Worm (Caenorhabditis elegans) whole organism, mixed stage, embryonic: ENCODE data around the gene aakg-3.
A peak's percentile ranks its signal among the peaks of the same experiment; 100 is the strongest.

Experiments used
- M03D4.4 ChIP-seq: sonication (generic microtip); optimal IDR thresholded peaks from 2 replicates; lab custom pipeline; 2017; ENCODE audit warnings: mild to moderate bottlenecking, missing genetic modification characterization, missing compliant biosample characterization
- blmp-1 ChIP-seq: fragments of 150-350 bp; optimal IDR thresholded peaks from 2 replicates; lab custom pipeline; 2014; ENCODE audit warnings: missing biosample characterization, missing genetic modification characterization
- ceh-39 ChIP-seq: fragments of 150-350 bp; optimal IDR thresholded peaks from 2 replicates; lab custom pipeline; 2014; ENCODE audit warnings: missing biosample characterization, missing genetic modification characterization
- ceh-43 ChIP-seq: fragments of 200-800 bp; sonication (Bioruptor generic); optimal IDR thresholded peaks from 2 replicates; lab custom pipeline; 2018; ENCODE audit warnings: mild to moderate bottlenecking, missing genetic modification characterization, moderate library complexity, missing compliant biosample characterization
- ceh-83 ChIP-seq: fragments of 200-800 bp; sonication (Bioruptor generic); optimal IDR thresholded peaks from 2 replicates; lab custom pipeline; 2018; ENCODE audit warnings: mild to moderate bottlenecking, missing genetic modification characterization, missing compliant biosample characterization
- ces-1 ChIP-seq: fragments of 150-350 bp; optimal IDR thresholded peaks from 2 replicates; lab custom pipeline; 2014; ENCODE audit warnings: missing biosample characterization, missing genetic modification reagents, missing genetic modification characterization
- cnd-1 ChIP-seq: fragments of 200-800 bp; sonication (Bioruptor generic); optimal IDR thresholded peaks from 2 replicates; lab custom pipeline; 2018; ENCODE audit warnings: mild to moderate bottlenecking, missing genetic modification characterization, missing compliant biosample characterization
- drap-1 ChIP-seq: fragments of 200-800 bp; sonication (Bioruptor generic); optimal IDR thresholded peaks from 3 replicates; lab custom pipeline; 2018; ENCODE audit warnings: mild to moderate bottlenecking, missing genetic modification characterization, missing compliant biosample characterization
- elt-1 ChIP-seq: sonication (generic microtip); optimal IDR thresholded peaks from 2 replicates; lab custom pipeline; 2017; ENCODE audit warnings: missing genetic modification characterization, mild to moderate bottlenecking, missing compliant biosample characterization, antibody characterized with exemption, moderate library complexity, borderline replicate concordance; ENCODE audit not compliant: insufficient read depth
- elt-3 ChIP-seq: fragments of 150-350 bp; optimal IDR thresholded peaks from 2 replicates; lab custom pipeline; 2014; ENCODE audit warnings: missing biosample characterization, missing genetic modification characterization
- flh-1 ChIP-seq: fragments of 200-800 bp; sonication (Bioruptor generic); optimal IDR thresholded peaks from 2 replicates; lab custom pipeline; 2018; ENCODE audit warnings: mild to moderate bottlenecking, missing genetic modification characterization, moderate library complexity, missing compliant biosample characterization
- ham-2 ChIP-seq: fragments of 200-800 bp; sonication (Bioruptor generic); optimal IDR thresholded peaks from 2 replicates; lab custom pipeline; 2018; ENCODE audit warnings: mild to moderate bottlenecking, missing genetic modification characterization, missing compliant biosample characterization
- hlh-1 ChIP-seq: fragments of 150-350 bp; optimal IDR thresholded peaks from 2 replicates; lab custom pipeline; 2014; ENCODE audit warnings: missing biosample characterization, missing genetic modification reagents, missing genetic modification characterization
- lin-13 ChIP-seq: fragments of 150-350 bp; optimal IDR thresholded peaks from 2 replicates; lab custom pipeline; 2014; ENCODE audit warnings: missing biosample characterization, missing genetic modification characterization
- lin-32 ChIP-seq: fragments of 200-800 bp; sonication (Bioruptor generic); optimal IDR thresholded peaks from 2 replicates; lab custom pipeline; 2018; ENCODE audit warnings: mild to moderate bottlenecking, missing genetic modification characterization, missing compliant biosample characterization
- mab-5 ChIP-seq: fragments of 150-350 bp; optimal IDR thresholded peaks from 2 replicates; lab custom pipeline; 2014; ENCODE audit warnings: missing biosample characterization, missing genetic modification characterization
- mep-1 ChIP-seq: fragments of 150-350 bp; optimal IDR thresholded peaks from 2 replicates; lab custom pipeline; 2017; ENCODE audit warnings: missing biosample characterization, missing genetic modification reagents, missing genetic modification characterization, inconsistent platforms
- mls-2 ChIP-seq: sonication (generic microtip); optimal IDR thresholded peaks from 2 replicates; lab custom pipeline; 2016; ENCODE audit warnings: mild to moderate bottlenecking, missing genetic modification characterization, moderate library complexity, missing compliant biosample characterization
- nhr-12 ChIP-seq: fragments of 150-350 bp; optimal IDR thresholded peaks from 2 replicates; lab custom pipeline; 2014; ENCODE audit warnings: missing biosample characterization, missing genetic modification characterization
- nhr-2 ChIP-seq: fragments of 150-350 bp; optimal IDR thresholded peaks from 2 replicates; lab custom pipeline; 2014; ENCODE audit warnings: missing biosample characterization, missing genetic modification characterization
- nhr-237 ChIP-seq: fragments of 150-350 bp; optimal IDR thresholded peaks from 2 replicates; lab custom pipeline; 2014; ENCODE audit warnings: missing biosample characterization, missing genetic modification characterization
- nhr-28 ChIP-seq: fragments of 150-350 bp; optimal IDR thresholded peaks from 2 replicates; lab custom pipeline; 2014; ENCODE audit warnings: missing biosample characterization, missing genetic modification characterization
- nhr-76 ChIP-seq: sonication (generic microtip); optimal IDR thresholded peaks from 2 replicates; lab custom pipeline; 2017; ENCODE audit warnings: missing biosample characterization, missing genetic modification characterization
- sem-2 ChIP-seq: fragments of 200-800 bp; sonication (Bioruptor generic); optimal IDR thresholded peaks from 2 replicates; lab custom pipeline; 2018; ENCODE audit warnings: mild to moderate bottlenecking, missing genetic modification characterization, missing compliant biosample characterization
- snpc-4 ChIP-seq: fragments of 150-350 bp; optimal IDR thresholded peaks from 2 replicates; lab custom pipeline; 2014; ENCODE audit warnings: missing biosample characterization, missing genetic modification characterization
- sptf-1 ChIP-seq: sonication (generic microtip); optimal IDR thresholded peaks from 2 replicates; lab custom pipeline; 2017; ENCODE audit warnings: mild to moderate bottlenecking, missing genetic modification characterization, moderate library complexity, missing compliant biosample characterization
- tbx-8 ChIP-seq: fragments of 200-800 bp; sonication (Bioruptor generic); optimal IDR thresholded peaks from 2 replicates; lab custom pipeline; 2018; ENCODE audit warnings: mild to moderate bottlenecking, missing genetic modification characterization, moderate library complexity, missing compliant biosample characterization
- unc-120 ChIP-seq: sonication (generic microtip); optimal IDR thresholded peaks from 2 replicates; lab custom pipeline; 2017; ENCODE audit warnings: missing genetic modification characterization, missing compliant biosample characterization; ENCODE audit not compliant: poor library complexity, severe bottlenecking
- unc-39 ChIP-seq: fragments of 150-350 bp; optimal IDR thresholded peaks from 2 replicates; lab custom pipeline; 2014; ENCODE audit warnings: missing biosample characterization, missing genetic modification characterization
- unc-62 ChIP-seq: fragments of 150-350 bp; optimal IDR thresholded peaks from 2 replicates; lab custom pipeline; 2014; ENCODE audit warnings: missing biosample characterization, missing genetic modification reagents, missing genetic modification characterization
- zip-8 ChIP-seq: fragments of 150-350 bp; optimal IDR thresholded peaks from 2 replicates; lab custom pipeline; 2014; ENCODE audit warnings: missing biosample characterization, missing genetic modification characterization
- ztf-11 ChIP-seq: fragments of 150-350 bp; optimal IDR thresholded peaks from 2 replicates; lab custom pipeline; 2014; ENCODE audit warnings: missing biosample characterization, missing genetic modification characterization

Gene aakg-3

DNA sequence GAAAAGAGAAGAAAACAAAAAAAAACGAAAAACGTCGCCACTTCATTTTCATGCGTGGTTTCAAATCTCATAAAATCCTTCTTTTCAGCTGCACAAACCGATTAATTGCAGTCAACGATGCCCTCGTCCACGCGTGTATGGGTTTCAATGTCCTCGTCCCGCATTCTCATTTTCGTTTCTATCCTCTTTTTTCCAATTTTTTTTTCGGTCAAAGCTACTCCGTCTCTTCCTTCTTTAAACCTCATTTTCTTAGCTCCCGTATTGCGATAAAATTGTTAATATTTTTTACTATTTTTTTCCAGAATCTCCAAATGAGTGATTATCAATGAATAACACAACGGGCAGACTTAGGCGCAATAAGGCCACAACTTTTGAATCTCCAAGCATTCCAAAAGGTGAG, at the start of gene aakg-3:
Gene aakg-3 (plus strand): TSS at position 301 of the 400 bp plus-strand sequence.
- TF ChIP-seq nhr-237 (no peak), zip-8 (no peak), tbx-8 (no peak), nhr-12 (no peak), ham-2 (GFP tag; lab: Kevin White, UChicago) (no peak), unc-120 (no peak), ceh-39 (tag; lab: Kevin White, UChicago) (no peak), nhr-76 (tag; lab: Kevin White, UChicago) (no peak), ceh-83 (GFP tag; lab: Kevin White, UChicago) (no peak), cnd-1 (tag; lab: Kevin White, UChicago) (no peak), snpc-4 (no peak), nhr-28 (tag; lab: Kevin White, UChicago) (no peak), sem-2 (GFP tag; lab: Kevin White, UChicago) (no peak), M03D4.4 (tag; lab: Kevin White, UChicago) (no peak), sptf-1 (no peak)

DNA sequence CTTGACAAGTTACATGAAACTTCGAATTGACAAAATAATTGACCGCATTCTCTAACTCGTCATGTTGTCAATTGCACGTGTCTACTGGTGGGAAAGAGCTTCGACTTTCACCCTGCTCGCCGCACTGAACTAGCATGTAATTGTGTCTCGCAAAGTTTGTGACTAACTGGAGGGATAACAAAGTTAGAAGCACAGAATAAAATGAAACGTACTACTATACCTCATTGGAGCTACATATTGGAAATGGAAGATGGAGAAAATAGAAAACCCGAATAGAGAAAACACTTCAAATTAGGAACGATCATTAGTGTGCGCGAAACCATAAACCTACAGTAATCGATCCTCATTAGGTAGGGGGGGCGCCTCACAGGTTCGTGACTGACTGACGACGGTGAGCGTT, 48.7 kb upstream of the aakg-3 start:
- no peak for TF ChIP-seq hlh-1 (tag; lab: Kevin White, UChicago)
- no peak for TF ChIP-seq blmp-1 (tag; lab: Kevin White, UChicago)
- no peak for TF ChIP-seq sem-2 (GFP tag; lab: Kevin White, UChicago)
- TF ChIP-seq ces-1 (GFP tag; lab: Kevin White, UChicago) = peak; percentile 68

DNA sequence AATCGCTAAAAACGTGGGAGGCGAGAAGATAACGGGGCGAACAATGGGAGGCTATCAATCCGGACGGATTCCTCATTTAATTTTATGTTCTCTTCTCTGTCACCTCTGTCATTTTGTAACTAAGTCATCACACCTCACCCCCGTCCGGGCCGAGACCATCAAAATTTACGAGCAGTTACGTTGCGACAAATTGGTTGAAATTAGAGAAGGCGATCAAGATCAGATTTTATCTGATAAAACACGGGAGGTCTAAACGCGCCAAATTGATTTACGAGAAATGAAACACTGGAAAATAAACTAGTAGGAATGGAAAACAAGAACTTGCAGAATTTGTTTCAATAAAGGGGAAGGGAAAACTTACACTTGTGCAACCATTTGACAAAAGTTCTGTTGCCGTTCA, 48.2 kb upstream of the aakg-3 start:
- TF ChIP-seq unc-62 (GFP tag; lab: Kevin White, UChicago) (peak; percentile 50), elt-1 (peak; percentile 51), ceh-43 (GFP tag; lab: Kevin White, UChicago) (no peak)

DNA sequence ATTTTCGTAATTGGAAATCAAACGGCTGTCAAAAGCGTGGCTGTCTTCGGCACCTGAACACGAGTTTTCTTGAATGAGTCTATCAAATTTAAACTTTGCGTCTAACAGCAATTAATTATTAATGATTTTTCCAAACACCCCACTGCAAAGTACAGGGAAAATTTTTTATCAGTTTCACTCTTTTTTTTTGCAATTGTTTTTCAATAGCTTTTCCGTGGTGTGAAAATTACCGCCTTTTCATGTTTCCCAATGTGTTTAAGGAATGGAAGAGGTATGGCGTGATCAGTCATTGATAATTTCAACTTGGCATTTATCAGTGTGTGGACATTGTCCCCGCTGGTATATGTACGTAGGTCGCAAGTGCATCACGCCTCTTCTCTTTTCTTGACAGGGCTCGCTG, 44.4 kb upstream of the aakg-3 start:
- TF ChIP-seq ceh-43 (GFP tag; lab: Kevin White, UChicago) (no peak), ces-1 (GFP tag; lab: Kevin White, UChicago) (no peak), nhr-2 (no peak), flh-1 (GFP tag; lab: Kevin White, UChicago) (no peak), mls-2 (no peak), nhr-28 (tag; lab: Kevin White, UChicago) (no peak), drap-1 (GFP tag; lab: Kevin White, UChicago) (no peak), unc-39 (tag; lab: Kevin White, UChicago) (no peak), elt-1 (no peak), lin-13 (tag; lab: Kevin White, UChicago) (no peak), nhr-76 (tag; lab: Kevin White, UChicago) (no peak), ztf-11 (tag; lab: Kevin White, UChicago) (no peak), mab-5 (tag; lab: Kevin White, UChicago) (no peak)
- TF ChIP-seq, all 35 proteins: peak for 0

DNA sequence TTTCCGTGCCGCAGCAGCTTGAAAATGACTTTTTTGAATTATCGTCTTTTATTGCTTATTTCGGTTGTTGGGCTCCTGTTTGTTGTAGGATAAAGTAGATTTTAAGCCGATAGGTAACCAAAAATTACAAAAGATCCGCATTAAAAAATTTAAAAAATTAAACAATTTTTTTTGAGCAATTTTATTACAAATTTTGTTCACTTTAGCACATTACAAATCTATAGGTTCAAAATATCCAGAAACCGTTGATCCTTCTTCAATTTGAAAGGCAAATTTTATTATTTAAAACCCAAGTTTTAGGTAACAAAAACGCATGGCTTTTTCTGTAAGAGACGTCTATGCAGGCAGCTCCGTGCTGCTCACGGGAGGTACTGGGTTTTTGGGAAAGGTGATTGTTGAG, 43.2 kb upstream of the aakg-3 start, which contains the start of gene fard-1:
Gene fard-1 (plus strand): TSS at position 301 of the 400 bp plus-strand sequence.
- no peak for TF ChIP-seq unc-62 (GFP tag; lab: Kevin White, UChicago)
- no peak for TF ChIP-seq lin-32 (GFP tag; lab: Kevin White, UChicago)
- no peak for TF ChIP-seq cnd-1 (tag; lab: Kevin White, UChicago)
- TF ChIP-seq M03D4.4 (tag; lab: Kevin White, UChicago) = no peak

- no peak for TF ChIP-seq tbx-8
- TF ChIP-seq unc-62 (GFP tag; lab: Kevin White, UChicago) = peak; percentile 37
- TF ChIP-seq ztf-11 (tag; lab: Kevin White, UChicago) = no peak
- peak; percentile 21 for TF ChIP-seq hlh-1 (tag; lab: Kevin White, UChicago)
- TF ChIP-seq nhr-12 = no peak
- peak; percentile 51 for TF ChIP-seq ces-1 (GFP tag; lab: Kevin White, UChicago)
- TF ChIP-seq elt-3 = no peak
- no peak for TF ChIP-seq mep-1
- TF ChIP-seq unc-39 (tag; lab: Kevin White, UChicago) = no peak
Observed at ce11 chrX:2939085-2939484, 37.2 kb upstream of the aakg-3 start.
